Worm (Caenorhabditis elegans) whole organism, young adult: Measurements from ENCODE around the gene K11H3.8.

ENCODE experiments used
- B0035.1 ChIP-seq: sonication (generic microtip); optimal IDR thresholded peaks from 2 replicates; lab custom pipeline; 2016; ENCODE audit warnings: missing genetic modification characterization, mild to moderate bottlenecking, missing compliant biosample characterization, missing genotype, missing genetic modification reagents
- C17E4.6 ChIP-seq: fragments of 200-800 bp; sonication (Bioruptor generic); IDR thresholded peaks from 2 replicates; pipeline ENCODE4 v1.3.6; 2022; ENCODE audit warnings: missing genetic modification reagents, missing genetic modification characterization, missing compliant biosample characterization
- F22D6.2 ChIP-seq: sonication (generic microtip); optimal IDR thresholded peaks from 2 replicates; lab custom pipeline; 2016; ENCODE audit warnings: mild to moderate bottlenecking, missing genetic modification characterization, missing compliant biosample characterization
- F23B12.7 ChIP-seq: sonication (generic microtip); optimal IDR thresholded peaks from 2 replicates; lab custom pipeline; 2017; ENCODE audit warnings: missing genetic modification characterization, mild to moderate bottlenecking, missing compliant biosample characterization, antibody characterized with exemption, moderate library complexity; ENCODE audit not compliant: insufficient read depth
- F39B2.1 ChIP-seq: fragments of 200-800 bp; sonication (Bioruptor generic); IDR thresholded peaks from 2 replicates; pipeline ENCODE4 v1.3.6; 2022; ENCODE audit warnings: missing genetic modification reagents, missing genetic modification characterization, missing compliant biosample characterization
- F49E8.2 ChIP-seq: sonication (generic microtip); optimal IDR thresholded peaks from 3 replicates; lab custom pipeline; 2017; ENCODE audit warnings: missing genetic modification characterization, mild to moderate bottlenecking, missing compliant biosample characterization, antibody characterized with exemption, moderate library complexity; ENCODE audit not compliant: insufficient read depth
- F52B5.7 ChIP-seq: sonication (generic microtip); optimal IDR thresholded peaks from 2 replicates; lab custom pipeline; 2016; ENCODE audit warnings: mild to moderate bottlenecking, missing genetic modification characterization, missing compliant biosample characterization
- F57A8.1 ChIP-seq: fragments of 200-800 bp; sonication (Bioruptor generic); optimal IDR thresholded peaks from 2 replicates; lab custom pipeline; 2018; ENCODE audit warnings: mild to moderate bottlenecking, missing genetic modification characterization, moderate library complexity, missing compliant biosample characterization
- K12H6.12 ChIP-seq: fragments of 200-800 bp; sonication (Bioruptor generic); optimal IDR thresholded peaks from 2 replicates; lab custom pipeline; 2018; ENCODE audit warnings: mild to moderate bottlenecking, missing genetic modification characterization, missing compliant biosample characterization
- T07F8.4 ChIP-seq: sonication (generic microtip); optimal IDR thresholded peaks from 2 replicates; lab custom pipeline; 2016; ENCODE audit warnings: mild to moderate bottlenecking, missing genetic modification characterization, moderate library complexity, missing compliant biosample characterization
- Y53F4B.3 ChIP-seq: fragments of 200-800 bp; sonication (Bioruptor generic); IDR thresholded peaks from 2 replicates; pipeline ENCODE4 v1.3.6; 2022; ENCODE audit warnings: missing genetic modification reagents, missing genetic modification characterization, missing compliant biosample characterization
- Y53G8AR.9 ChIP-seq: fragments of 200-800 bp; sonication (Bioruptor generic); conservative IDR thresholded peaks from 2 replicates; pipeline ENCODE4 v1.3.6; 2022; ENCODE audit warnings: missing genetic modification reagents, missing genetic modification characterization, missing compliant biosample characterization
- Y79H2A.3 ChIP-seq: fragments of 200-800 bp; sonication (Bioruptor generic); conservative IDR thresholded peaks from 2 replicates; pipeline ENCODE4 v1.3.6; 2022; ENCODE audit warnings: missing genetic modification reagents, missing genetic modification characterization, missing compliant biosample characterization
- Y95B8A.8 ChIP-seq: fragments of 200-800 bp; sonication (Bioruptor generic); IDR thresholded peaks from 2 replicates; pipeline ENCODE4 v1.3.6; 2022; ENCODE audit warnings: missing genetic modification reagents, missing genetic modification characterization, missing compliant biosample characterization
- ZK185.1 ChIP-seq: sonication (generic microtip); optimal IDR thresholded peaks from 2 replicates; lab custom pipeline; 2016; ENCODE audit warnings: mild to moderate bottlenecking, missing genetic modification characterization, missing compliant biosample characterization; ENCODE audit not compliant: poor library complexity, severe bottlenecking
- ama-1 ChIP-seq, 3 experiments: fragments of 150-350 bp in 1 of 3; sonication (generic microtip) in 2 of 3; optimal IDR thresholded peaks; 2 replicates each; lab custom pipeline; 2014 to 2018; ENCODE audit warnings: missing biosample characterization in 2 of 3, missing genetic modification characterization in 2 of 3, missing genetic modification reagents in 2 of 3
- aptf-3 ChIP-seq: fragments of 200-800 bp; sonication (Bioruptor generic); IDR thresholded peaks from 2 replicates; pipeline ENCODE4 v1.3.6; 2022; ENCODE audit warnings: missing genetic modification characterization, missing compliant biosample characterization
- atf-7 ChIP-seq: sonication (generic microtip); optimal IDR thresholded peaks from 2 replicates; lab custom pipeline; 2017; ENCODE audit warnings: mild to moderate bottlenecking, missing genetic modification characterization, missing compliant biosample characterization
- attf-3 ChIP-seq: fragments of 200-800 bp; sonication (Bioruptor generic); conservative IDR thresholded peaks from 2 replicates; pipeline ENCODE4 v1.3.6; 2022; ENCODE audit warnings: missing genetic modification reagents, missing genetic modification characterization, missing compliant biosample characterization
- attf-5 ChIP-seq: fragments of 200-800 bp; sonication (Bioruptor generic); optimal IDR thresholded peaks from 2 replicates; lab custom pipeline; 2018; ENCODE audit warnings: mild to moderate bottlenecking, missing genetic modification characterization, missing compliant biosample characterization
- attf-6 ChIP-seq: fragments of 200-800 bp; sonication (Bioruptor generic); IDR thresholded peaks from 2 replicates; pipeline ENCODE4 v1.3.6; 2022; ENCODE audit warnings: missing genetic modification reagents, missing genetic modification characterization, missing compliant biosample characterization
- ccch-3 ChIP-seq: fragments of 200-800 bp; sonication (Bioruptor generic); optimal IDR thresholded peaks from 2 replicates; lab custom pipeline; 2018; ENCODE audit warnings: mild to moderate bottlenecking, missing genetic modification characterization, missing compliant biosample characterization
- cebp-1 ChIP-seq, 2 experiments: fragments of 200-800 bp in 1 of 2; sonication (Bioruptor generic) in 1 of 2; sonication (generic microtip) in 1 of 2; IDR thresholded peaks in 1 of 2; optimal IDR thresholded peaks in 1 of 2; 2 replicates each; pipeline versions ENCODE4 v1.3.6 to Lab custom; 2017 to 2022; ENCODE audit warnings: missing compliant biosample characterization in 2 of 2, missing genetic modification characterization in 2 of 2, mild to moderate bottlenecking in 1 of 2, missing genetic modification reagents in 1 of 2, moderate library complexity in 1 of 2
- cebp-2 ChIP-seq: fragments of 200-800 bp; sonication (Bioruptor generic); IDR thresholded peaks from 2 replicates; pipeline ENCODE4 v1.3.6; 2022; ENCODE audit warnings: missing genetic modification characterization, missing compliant biosample characterization
- ceh-79 ChIP-seq: sonication (generic microtip); optimal IDR thresholded peaks from 2 replicates; lab custom pipeline; 2017; ENCODE audit warnings: mild to moderate bottlenecking, missing genetic modification characterization, missing compliant biosample characterization
- chd-7 ChIP-seq: sonication (generic microtip); optimal IDR thresholded peaks from 2 replicates; lab custom pipeline; 2016; ENCODE audit warnings: mild to moderate bottlenecking, missing genetic modification characterization, moderate library complexity, missing compliant biosample characterization
- dox-1 ChIP-seq: fragments of 200-800 bp; sonication (Bioruptor generic); IDR thresholded peaks from 2 replicates; pipeline ENCODE4 v1.3.6; 2022; ENCODE audit warnings: missing genetic modification reagents, missing genetic modification characterization, missing compliant biosample characterization
- dpff-1 ChIP-seq: sonication (generic microtip); optimal IDR thresholded peaks from 2 replicates; lab custom pipeline; 2017; ENCODE audit warnings: mild to moderate bottlenecking, missing genetic modification characterization, missing compliant biosample characterization
- egl-44 ChIP-seq: fragments of 200-800 bp; sonication (Bioruptor generic); IDR thresholded peaks from 2 replicates; pipeline ENCODE4 v1.3.6; 2022; ENCODE audit warnings: missing genetic modification reagents, missing genetic modification characterization, missing compliant biosample characterization
- ets-4 ChIP-seq: fragments of 200-800 bp; sonication (Bioruptor generic); optimal IDR thresholded peaks from 2 replicates; lab custom pipeline; 2018; ENCODE audit warnings: mild to moderate bottlenecking, missing genetic modification characterization, missing compliant biosample characterization
- fkh-3 ChIP-seq: sonication (generic microtip); optimal IDR thresholded peaks from 2 replicates; lab custom pipeline; 2016; ENCODE audit warnings: mild to moderate bottlenecking, missing genetic modification characterization, missing compliant biosample characterization
- let-526 ChIP-seq: fragments of 200-800 bp; sonication (Bioruptor generic); IDR thresholded peaks from 2 replicates; pipeline ENCODE4 v1.3.6; 2022; ENCODE audit warnings: missing genetic modification reagents, missing genetic modification characterization, missing compliant biosample characterization
- lin-54 ChIP-seq: fragments of 200-800 bp; sonication (Bioruptor generic); optimal IDR thresholded peaks from 2 replicates; lab custom pipeline; 2018; ENCODE audit warnings: mild to moderate bottlenecking, missing genetic modification characterization, missing compliant biosample characterization
- lsl-1 ChIP-seq: fragments of 200-800 bp; sonication (Bioruptor generic); optimal IDR thresholded peaks from 2 replicates; lab custom pipeline; 2018; ENCODE audit warnings: mild to moderate bottlenecking, missing genetic modification characterization, moderate library complexity, missing compliant biosample characterization
- nhr-120 ChIP-seq: fragments of 200-800 bp; sonication (Bioruptor generic); IDR thresholded peaks from 2 replicates; pipeline ENCODE4 v1.3.6; 2022; ENCODE audit warnings: missing genetic modification characterization, missing compliant biosample characterization
- rcor-1 ChIP-seq: fragments of 200-800 bp; sonication (Bioruptor generic); IDR thresholded peaks from 2 replicates; pipeline ENCODE4 v1.3.6; 2022; ENCODE audit warnings: missing genetic modification reagents, missing genetic modification characterization, missing compliant biosample characterization
- rpc-1 ChIP-seq, 2 experiments: fragments of 150-350 bp in 1 of 2; sonication (generic microtip) in 1 of 2; optimal IDR thresholded peaks; 2 replicates each; lab custom pipeline; 2014 to 2018; ENCODE audit warnings: missing biosample characterization in 1 of 2, missing genetic modification characterization in 1 of 2, missing genetic modification reagents in 1 of 2, missing genotype in 1 of 2
- sdz-38 ChIP-seq: sonication (generic microtip); optimal IDR thresholded peaks from 2 replicates; lab custom pipeline; 2016; ENCODE audit warnings: missing genotype, missing genetic modification characterization, missing compliant biosample characterization
- sea-2 ChIP-seq: fragments of 200-800 bp; sonication (Bioruptor generic); IDR thresholded peaks from 2 replicates; pipeline ENCODE4 v1.3.6; 2022; ENCODE audit warnings: missing genetic modification characterization, missing compliant biosample characterization
- snpc-1.3 ChIP-seq: sonication (generic microtip); optimal IDR thresholded peaks from 2 replicates; lab custom pipeline; 2017; ENCODE audit warnings: missing genetic modification characterization, mild to moderate bottlenecking, missing compliant biosample characterization, antibody characterized with exemption, moderate library complexity, missing genotype, missing genetic modification reagents; ENCODE audit not compliant: insufficient read depth
- somi-1 ChIP-seq: fragments of 200-800 bp; sonication (Bioruptor generic); optimal IDR thresholded peaks from 2 replicates; lab custom pipeline; 2018; ENCODE audit warnings: mild to moderate bottlenecking, missing genetic modification characterization, missing compliant biosample characterization
- tbp1 ChIP-seq: fragments of 200-800 bp; sonication (Bioruptor generic); optimal IDR thresholded peaks from 2 replicates; lab custom pipeline; 2018; ENCODE audit warnings: mild to moderate bottlenecking, missing genetic modification characterization, missing compliant biosample characterization
- tbx-9 ChIP-seq: sonication (generic microtip); optimal IDR thresholded peaks from 2 replicates; lab custom pipeline; 2016; ENCODE audit warnings: borderline replicate concordance, missing genetic modification characterization, inconsistent platforms, missing compliant biosample characterization
- tlf-1 ChIP-seq: fragments of 200-800 bp; sonication (Bioruptor generic); optimal IDR thresholded peaks from 2 replicates; lab custom pipeline; 2018; ENCODE audit warnings: mild to moderate bottlenecking, missing genetic modification characterization, missing compliant biosample characterization
- unc-130 ChIP-seq: sonication (generic microtip); optimal IDR thresholded peaks from 2 replicates; lab custom pipeline; 2016; ENCODE audit warnings: missing genetic modification reagents, missing genetic modification characterization, missing compliant biosample characterization
- ztf-6 ChIP-seq: fragments of 200-800 bp; sonication (Bioruptor generic); IDR thresholded peaks from 2 replicates; pipeline ENCODE4 v1.3.6; 2022; ENCODE audit warnings: missing genetic modification reagents, missing genetic modification characterization, missing compliant biosample characterization

K11H3.8 gene

DNA sequence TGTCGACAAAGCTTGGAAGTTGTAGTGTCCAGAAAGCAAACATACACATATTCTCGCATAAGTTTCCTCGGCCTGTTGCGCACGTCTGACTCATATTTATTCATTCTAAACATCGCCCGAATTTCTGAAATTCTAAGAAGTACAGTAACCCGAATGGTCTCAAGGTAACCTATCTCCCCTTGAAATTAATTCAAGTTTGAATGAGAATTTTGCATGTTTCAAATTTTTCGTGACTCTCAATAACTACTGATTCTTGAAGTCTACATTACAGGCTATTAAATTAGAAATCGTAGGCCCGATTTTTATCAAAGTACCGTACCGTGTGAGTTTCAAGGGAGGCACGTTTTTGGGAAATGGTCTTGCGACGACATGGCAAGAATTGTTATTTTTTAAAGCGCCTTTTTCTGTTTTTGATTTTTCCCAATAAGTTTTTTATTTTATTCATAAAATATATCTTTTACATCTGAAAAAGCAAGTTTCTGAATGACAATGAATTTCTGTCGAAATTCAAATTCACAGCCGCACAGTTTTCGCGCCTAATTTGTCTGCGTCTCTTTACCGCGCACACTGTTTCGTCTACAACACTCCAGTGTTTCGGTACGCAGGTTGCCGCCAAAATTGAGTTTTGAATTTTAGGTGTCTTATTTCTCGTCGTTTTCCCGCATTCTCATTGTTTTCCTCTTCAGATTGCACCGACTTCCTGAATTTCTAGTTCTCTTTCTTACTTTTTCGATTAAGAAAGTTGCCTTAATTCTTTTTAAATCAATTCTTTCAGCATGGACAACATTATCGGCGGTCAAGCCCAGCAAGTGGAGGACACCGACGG lies 41.2 kb upstream of the K11H3.8 start, which contains the start of the genes R10E11.9 and mcm-6 (continued):
- no peak for TF ChIP-seq cebp-2 (GFP tag; lab: Robert Waterston, UW)
- no peak for TF ChIP-seq ccch-3 (GFP tag; lab: Kevin White, UChicago)
- no peak for TF ChIP-seq ceh-79 (tag; lab: Kevin White, UChicago)
- peak; percentile 92 for TF ChIP-seq lsl-1
- TF ChIP-seq attf-5 (GFP tag; lab: Kevin White, UChicago): peak; percentile 0
- TF ChIP-seq attf-6: no peak
- no peak for TF ChIP-seq Y53G8AR.9
- TF ChIP-seq F57A8.1 (GFP tag; lab: Kevin White, UChicago): no peak
- no peak for TF ChIP-seq somi-1 (GFP tag; lab: Kevin White, UChicago)
- TF ChIP-seq fkh-3 (tag; lab: Kevin White, UChicago): no peak
- 0 out of 2 replicates have a peak, but pooled peaks have one; percentile 19 for TF ChIP-seq rcor-1 (GFP tag; lab: Robert Waterston, UW)
- no peak for TF ChIP-seq ets-4
- TF ChIP-seq unc-130: peak; percentile 37
- no peak for TF ChIP-seq chd-7 (tag; lab: Kevin White, UChicago)
- no peak for TF ChIP-seq atf-7 (tag; lab: Kevin White, UChicago)
- TF ChIP-seq let-526 (GFP tag; lab: Robert Waterston, UW): no peak
- no peak for TF ChIP-seq snpc-1.3 (tag; lab: Kevin White, UChicago)
- no peak for TF ChIP-seq rpc-1 (optimal IDR thresholded peaks at IDR 0.05; lab: Kevin White, UChicago)
- no peak for TF ChIP-seq rpc-1 (tag; optimal IDR thresholded peaks at IDR 0.05; lab: Kevin White, UChicago)
- no peak for TF ChIP-seq sea-2 (GFP tag; lab: Robert Waterston, UW)
- TF ChIP-seq ama-1 (optimal IDR thresholded peaks at IDR 0.05; lab: Kevin White, UChicago): no peak
- TF ChIP-seq ama-1 (GFP tag; optimal IDR thresholded peaks at IDR 0.05; lab: Kevin White, UChicago): no peak
- TF ChIP-seq F52B5.7 (tag; lab: Kevin White, UChicago): no peak
- TF ChIP-seq dox-1 (GFP tag; lab: Robert Waterston, UW): peak; percentile 68
- TF ChIP-seq K12H6.12: no peak
- TF ChIP-seq F23B12.7 (tag; lab: Kevin White, UChicago): no peak
- no peak for TF ChIP-seq cebp-1 (GFP tag; IDR thresholded peaks at IDR 0.05; lab: Robert Waterston, UW)
- no peak for TF ChIP-seq cebp-1 (tag; optimal IDR thresholded peaks at IDR 0.05; lab: Kevin White, UChicago)
- TF ChIP-seq Y79H2A.3: 0 out of 2 replicates have a peak, but pooled peaks have one; percentile 6
- no peak for TF ChIP-seq tbp1 (GFP tag; lab: Kevin White, UChicago)
- no peak for TF ChIP-seq Y95B8A.8
- TF ChIP-seq Y53F4B.3: no peak
- no peak for TF ChIP-seq attf-3
- TF ChIP-seq B0035.1 (tag; lab: Kevin White, UChicago): no peak
- TF ChIP-seq F49E8.2 (tag; lab: Kevin White, UChicago): no peak
- TF ChIP-seq tlf-1 (GFP tag; lab: Kevin White, UChicago): peak; percentile 3
- no peak for TF ChIP-seq dpff-1 (tag; lab: Kevin White, UChicago)
- no peak for TF ChIP-seq ZK185.1
- TF ChIP-seq T07F8.4 (tag; lab: Kevin White, UChicago): no peak
- TF ChIP-seq lin-54 (GFP tag; lab: Kevin White, UChicago): peak; percentile 80
- TF ChIP-seq ztf-6 (GFP tag; lab: Robert Waterston, UW): no peak
- no peak for TF ChIP-seq F39B2.1 (GFP tag; lab: Robert Waterston, UW)
- TF ChIP-seq C17E4.6: no peak
- TF ChIP-seq F22D6.2 (tag; lab: Kevin White, UChicago): no peak
- TF ChIP-seq tbx-9: no peak
- TF ChIP-seq egl-44 (GFP tag; lab: Robert Waterston, UW): no peak
- TF ChIP-seq sdz-38 (tag; lab: Kevin White, UChicago): no peak
- TF ChIP-seq aptf-3 (GFP tag; lab: Robert Waterston, UW): no peak
- no peak for TF ChIP-seq nhr-120 (GFP tag; lab: Robert Waterston, UW)
